Worm (Caenorhabditis elegans) whole organism, midembryonic: Measurements from ENCODE around the gene T21H3.1.

Source experiments
- klf-2 ChIP-seq: fragments of 200-800 bp; sonication (Bioruptor generic); conservative IDR thresholded peaks from 2 replicates; pipeline ENCODE4 v1.3.6; 2022; ENCODE audit warnings: missing genetic modification reagents, missing genetic modification characterization, missing compliant biosample characterization
- med-1 ChIP-seq: sonication (generic microtip); optimal IDR thresholded peaks from 2 replicates; lab custom pipeline; 2017; ENCODE audit warnings: missing genetic modification characterization, mild to moderate bottlenecking, missing compliant biosample characterization, antibody characterized with exemption, missing genetic modification reagents; ENCODE audit not compliant: insufficient read depth
- ref-1 ChIP-seq: fragments of 200-800 bp; sonication (Bioruptor generic); conservative IDR thresholded peaks from 2 replicates; pipeline ENCODE4 v1.3.6; 2022; ENCODE audit warnings: missing genetic modification reagents, missing genetic modification characterization, missing compliant biosample characterization
- ztf-23 ChIP-seq: fragments of 200-800 bp; sonication (Bioruptor generic); IDR thresholded peaks from 2 replicates; pipeline ENCODE4 v1.3.6; 2022; ENCODE audit warnings: missing genetic modification reagents, missing genetic modification characterization, missing compliant biosample characterization
- ztf-29 ChIP-seq: fragments of 200-800 bp; sonication (Bioruptor generic); IDR thresholded peaks from 2 replicates; pipeline ENCODE4 v1.3.6; 2022; ENCODE audit warnings: missing genetic modification reagents, missing genetic modification characterization, missing compliant biosample characterization

- TF ChIP-seq ref-1 (GFP tag; lab: Robert Waterston, UW) (no peak), med-1 (no peak), klf-2 (GFP tag; lab: Robert Waterston, UW) (no peak), ztf-29 (GFP tag; lab: Robert Waterston, UW) (no peak), ztf-23 (GFP tag; lab: Robert Waterston, UW) (no peak)
Measured at ce11 chrV:1164196-1164691, 12.3 kb upstream of the T21H3.1 start, which contains the start of gene T21H3.5.
